Worm (Caenorhabditis elegans) whole organism, early embryonic: ENCODE data around the gene C42D8.9.

Source experiments
- B0310.2 ChIP-seq: sonication (generic microtip); optimal IDR thresholded peaks from 2 replicates; lab custom pipeline; 2016; ENCODE audit warnings: mild to moderate bottlenecking, missing genetic modification characterization, missing compliant biosample characterization
- F13C5.2 ChIP-seq: sonication (generic microtip); optimal IDR thresholded peaks from 2 replicates; lab custom pipeline; 2017; ENCODE audit warnings: mild to moderate bottlenecking, missing genetic modification characterization, inconsistent platforms, missing compliant biosample characterization
- aly-1 ChIP-seq: sonication (generic microtip); optimal IDR thresholded peaks from 2 replicates; lab custom pipeline; 2016; ENCODE audit warnings: missing genetic modification characterization, missing compliant biosample characterization
- ama-1 ChIP-seq: fragments of 150-350 bp; optimal IDR thresholded peaks from 2 replicates; lab custom pipeline; 2014
- ceh-13 ChIP-seq: fragments of 200-800 bp; sonication (Bioruptor generic); optimal IDR thresholded peaks from 2 replicates; lab custom pipeline; 2018; ENCODE audit warnings: mild to moderate bottlenecking, missing genetic modification characterization, missing compliant biosample characterization
- ceh-36 ChIP-seq: sonication (generic microtip); optimal IDR thresholded peaks from 2 replicates; lab custom pipeline; 2016; ENCODE audit warnings: missing genetic modification characterization, inconsistent platforms, missing compliant biosample characterization
- ets-7 ChIP-seq: sonication (generic microtip); optimal IDR thresholded peaks from 2 replicates; lab custom pipeline; 2016; ENCODE audit warnings: missing genotype, missing genetic modification characterization, missing compliant biosample characterization
- flt-1 ChIP-seq: fragments of 200-800 bp; sonication (Bioruptor generic); IDR thresholded peaks from 2 replicates; pipeline ENCODE4 v1.3.6; 2022; ENCODE audit warnings: missing genetic modification characterization, missing compliant biosample characterization
- hmbx-1 ChIP-seq: sonication (generic microtip); optimal IDR thresholded peaks from 2 replicates; lab custom pipeline; 2016; ENCODE audit warnings: mild to moderate bottlenecking, missing genetic modification characterization, missing compliant biosample characterization
- hmg-4 ChIP-seq: fragments of 200-800 bp; sonication (Bioruptor generic); optimal IDR thresholded peaks from 2 replicates; lab custom pipeline; 2018; ENCODE audit warnings: mild to moderate bottlenecking, missing genetic modification characterization, missing compliant biosample characterization
- hnd-1 ChIP-seq: sonication (generic microtip); optimal IDR thresholded peaks from 2 replicates; lab custom pipeline; 2016; ENCODE audit warnings: missing genetic modification characterization, missing compliant biosample characterization
- pes-1 ChIP-seq: fragments of 200-800 bp; sonication (Bioruptor generic); IDR thresholded peaks from 2 replicates; pipeline ENCODE4 v1.3.6; 2022; ENCODE audit warnings: missing genetic modification reagents, missing genetic modification characterization, missing compliant biosample characterization
- scrt-1 ChIP-seq: fragments of 200-800 bp; sonication (Bioruptor generic); IDR thresholded peaks from 2 replicates; pipeline ENCODE4 v1.3.6; 2022; ENCODE audit warnings: missing genetic modification characterization, missing compliant biosample characterization
- sea-1 ChIP-seq: fragments of 200-800 bp; sonication (Bioruptor generic); conservative IDR thresholded peaks from 2 replicates; pipeline ENCODE4 v1.3.6; 2022; ENCODE audit warnings: missing genetic modification characterization, missing compliant biosample characterization
- tbx-11 ChIP-seq: fragments of 200-800 bp; sonication (Bioruptor generic); IDR thresholded peaks from 2 replicates; pipeline ENCODE4 v1.3.6; 2022; ENCODE audit warnings: missing genetic modification characterization, missing compliant biosample characterization
- tbx-37 ChIP-seq: fragments of 200-800 bp; sonication (Bioruptor generic); conservative IDR thresholded peaks from 2 replicates; pipeline ENCODE4 v1.3.6; 2022; ENCODE audit warnings: missing genetic modification reagents, missing genetic modification characterization, missing compliant biosample characterization
- tra-4 ChIP-seq: sonication (generic microtip); optimal IDR thresholded peaks from 2 replicates; lab custom pipeline; 2017; ENCODE audit warnings: missing genetic modification characterization, missing compliant biosample characterization

Gene C42D8.9

DNA sequence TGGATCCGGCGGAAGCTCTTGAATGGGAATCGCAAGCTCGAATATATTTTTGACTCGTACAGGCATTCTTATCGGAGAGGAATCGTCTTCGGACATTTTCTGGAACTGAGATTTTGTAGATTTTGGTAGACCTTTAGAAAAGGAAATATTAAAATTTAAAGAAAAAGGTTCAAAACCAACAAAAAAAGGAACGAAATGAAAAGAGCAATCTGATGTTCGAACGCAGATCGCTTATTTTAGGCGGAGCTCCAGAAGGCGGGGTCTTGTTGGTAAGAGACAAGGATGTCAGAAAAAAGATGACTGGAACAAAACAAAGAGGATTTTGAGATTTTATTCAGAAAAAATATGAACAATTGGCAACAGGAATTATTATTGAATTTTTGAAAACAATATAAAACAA lies at the start of gene C42D8.9:
C42D8.9 (minus strand) TSS at position 101 of the 400 bp plus-strand sequence.
- TF ChIP-seq hmbx-1 (tag; lab: Kevin White, UChicago): no peak
- no peak for TF ChIP-seq scrt-1 (GFP tag; lab: Robert Waterston, UW)
- TF ChIP-seq sea-1: no peak
- no peak for TF ChIP-seq tbx-37
- TF ChIP-seq hnd-1 (tag; lab: Kevin White, UChicago): no peak

DNA sequence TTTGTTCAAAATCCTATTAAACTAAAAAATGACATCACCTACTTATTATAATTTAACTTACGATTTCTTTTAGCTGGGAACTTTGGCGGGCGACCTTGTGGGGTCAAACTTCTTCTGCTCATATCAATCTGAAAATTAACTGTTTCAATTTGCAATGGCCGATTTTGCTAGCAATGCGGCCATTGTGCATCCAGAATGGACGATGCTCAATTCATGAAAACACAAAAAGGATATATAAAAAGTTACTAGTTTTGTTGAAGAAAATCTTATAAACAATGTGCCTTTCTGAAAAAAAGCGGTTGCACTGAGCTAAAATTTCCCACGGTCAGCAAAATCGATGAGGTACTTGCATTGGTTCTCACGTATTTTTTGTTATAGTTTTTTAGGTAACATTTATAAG lies 47.4 kb upstream of the C42D8.9 start, which contains the start of gene C31H2.3:
C31H2.3 (minus strand) TSS at position 101 of the 400 bp plus-strand sequence.
- TF ChIP-seq scrt-1 (GFP tag; lab: Robert Waterston, UW) (no peak), flt-1 (GFP tag; lab: Robert Waterston, UW) (no peak), hmg-4 (GFP tag; lab: Kevin White, UChicago) (no peak), tbx-11 (no peak), hmbx-1 (tag; lab: Kevin White, UChicago) (no peak), ama-1 (no peak), sea-1 (no peak), tbx-37 (no peak), ceh-13 (GFP tag; lab: Kevin White, UChicago) (no peak), hnd-1 (tag; lab: Kevin White, UChicago) (no peak), ceh-36 (tag; lab: Kevin White, UChicago) (no peak), pes-1 (no peak), aly-1 (tag; lab: Kevin White, UChicago) (no peak), ets-7 (tag; lab: Kevin White, UChicago) (no peak), F13C5.2 (tag; lab: Kevin White, UChicago) (no peak), B0310.2 (tag; lab: Kevin White, UChicago) (no peak), tra-4 (no peak)

DNA sequence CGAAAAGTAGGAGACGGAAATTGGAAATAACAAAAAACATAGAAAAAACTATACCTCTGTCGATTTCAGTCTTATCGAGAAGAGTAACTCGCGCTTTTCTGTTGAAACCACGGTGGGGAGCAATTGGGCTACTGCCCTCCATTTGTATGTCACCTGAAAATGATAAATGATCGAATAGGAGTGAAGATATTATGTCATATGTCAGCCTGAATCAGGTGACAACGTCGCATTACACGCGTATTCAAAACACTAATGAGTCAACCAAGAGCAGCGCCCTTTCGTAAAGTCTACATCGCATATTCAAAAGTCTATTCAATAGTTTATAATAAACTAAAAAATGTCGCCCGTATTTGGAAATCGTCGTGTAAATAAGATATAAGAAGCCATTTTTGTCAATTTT lies 46.1 kb upstream of the C42D8.9 start:
- TF ChIP-seq hmg-4 (GFP tag; lab: Kevin White, UChicago) (no peak), sea-1 (no peak), tra-4 (no peak), flt-1 (GFP tag; lab: Robert Waterston, UW) (no peak), tbx-37 (no peak), hnd-1 (tag; lab: Kevin White, UChicago) (no peak), B0310.2 (tag; lab: Kevin White, UChicago) (no peak), aly-1 (tag; lab: Kevin White, UChicago) (no peak), tbx-11 (no peak), ceh-13 (GFP tag; lab: Kevin White, UChicago) (no peak), pes-1 (no peak), F13C5.2 (tag; lab: Kevin White, UChicago) (no peak), hmbx-1 (tag; lab: Kevin White, UChicago) (no peak)

ce11 chrX:5151866-5152265 lies 45.0 kb upstream of the C42D8.9 start:
- TF ChIP-seq tra-4: no peak
- TF ChIP-seq scrt-1 (GFP tag; lab: Robert Waterston, UW): no peak
- no peak for TF ChIP-seq hnd-1 (tag; lab: Kevin White, UChicago)
- TF ChIP-seq B0310.2 (tag; lab: Kevin White, UChicago): no peak
- no peak for TF ChIP-seq pes-1
- no peak for TF ChIP-seq flt-1 (GFP tag; lab: Robert Waterston, UW)
- no peak for TF ChIP-seq hmg-4 (GFP tag; lab: Kevin White, UChicago)
- no peak for TF ChIP-seq tbx-11
- no peak for TF ChIP-seq aly-1 (tag; lab: Kevin White, UChicago)
- no peak for TF ChIP-seq F13C5.2 (tag; lab: Kevin White, UChicago)
- no peak for TF ChIP-seq ceh-13 (GFP tag; lab: Kevin White, UChicago)
- TF ChIP-seq ets-7 (tag; lab: Kevin White, UChicago): no peak
- TF ChIP-seq hmbx-1 (tag; lab: Kevin White, UChicago): no peak
- TF ChIP-seq ceh-36 (tag; lab: Kevin White, UChicago): no peak
- no peak for TF ChIP-seq sea-1
- TF ChIP-seq ama-1: no peak
- no peak for TF ChIP-seq tbx-37

- TF ChIP-seq scrt-1 (GFP tag; lab: Robert Waterston, UW): no peak
- TF ChIP-seq hmbx-1 (tag; lab: Kevin White, UChicago): no peak
- no peak for TF ChIP-seq ama-1
- TF ChIP-seq flt-1 (GFP tag; lab: Robert Waterston, UW): no peak
- no peak for TF ChIP-seq hmg-4 (GFP tag; lab: Kevin White, UChicago)
- TF ChIP-seq ceh-36 (tag; lab: Kevin White, UChicago): no peak
- no peak for TF ChIP-seq ets-7 (tag; lab: Kevin White, UChicago)
- no peak for TF ChIP-seq tra-4
- TF ChIP-seq aly-1 (tag; lab: Kevin White, UChicago): no peak
- no peak for TF ChIP-seq hnd-1 (tag; lab: Kevin White, UChicago)
- no peak for TF ChIP-seq pes-1
- no peak for TF ChIP-seq ceh-13 (GFP tag; lab: Kevin White, UChicago)
- TF ChIP-seq tbx-37: no peak
These were observed 44.6 kb upstream of the C42D8.9 start for ce11 chrX:5151403-5151802.

DNA sequence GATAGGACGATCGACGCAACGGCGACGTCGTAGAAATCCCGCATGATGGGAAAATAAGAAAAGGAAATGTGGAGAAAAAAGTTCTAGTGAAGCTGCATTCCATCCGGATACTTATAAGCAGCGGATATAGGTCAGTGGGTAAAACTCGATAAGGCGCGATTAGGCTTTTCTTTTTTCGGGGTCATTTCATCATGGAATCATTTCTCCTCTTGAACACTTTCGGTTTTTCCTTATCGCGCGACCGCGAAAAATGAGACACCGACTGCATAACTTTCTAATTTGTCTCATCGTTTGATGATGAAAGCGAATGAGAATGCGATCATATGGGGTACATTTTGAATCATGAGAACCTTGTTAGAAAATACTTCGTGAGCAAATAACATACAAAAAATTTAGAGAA lies 43.5 kb upstream of the C42D8.9 start, which contains the start of gene dpy-8:
dpy-8 (minus strand) TSS at position 88 of the 400 bp plus-strand sequence.
- no peak for TF ChIP-seq sea-1
- TF ChIP-seq flt-1 (GFP tag; lab: Robert Waterston, UW): no peak
- TF ChIP-seq ets-7 (tag; lab: Kevin White, UChicago): no peak
- TF ChIP-seq pes-1: no peak
- no peak for TF ChIP-seq hmg-4 (GFP tag; lab: Kevin White, UChicago)
- no peak for TF ChIP-seq tbx-37

ce11 chrX:5147918-5148317 lies 41.1 kb upstream of the C42D8.9 start, which contains the start of gene C31H2.14:
C31H2.14 (plus strand) TSS chrX:5148218.
- TF ChIP-seq F13C5.2 (tag; lab: Kevin White, UChicago) (no peak), ceh-36 (tag; lab: Kevin White, UChicago) (no peak), tbx-37 (no peak), tbx-11 (no peak), B0310.2 (tag; lab: Kevin White, UChicago) (no peak), hmg-4 (GFP tag; lab: Kevin White, UChicago) (no peak), aly-1 (tag; lab: Kevin White, UChicago) (no peak), sea-1 (no peak), hnd-1 (tag; lab: Kevin White, UChicago) (no peak), flt-1 (GFP tag; lab: Robert Waterston, UW) (no peak), ets-7 (tag; lab: Kevin White, UChicago) (no peak), ama-1 (no peak), hmbx-1 (tag; lab: Kevin White, UChicago) (no peak), ceh-13 (GFP tag; lab: Kevin White, UChicago) (no peak), pes-1 (no peak), tra-4 (no peak)
